Fruit fly (Drosophila melanogaster) whole organism, prepupa: ENCODE data around the gene CG13457.

ENCODE experiments used
- Blimp-1 ChIP-seq: fragments of 200-800 bp; sonication (Bioruptor generic); optimal IDR thresholded peaks from 3 replicates; lab custom pipeline; 2017; ENCODE audit warnings: missing biosample characterization, missing genetic modification characterization, mild to moderate bottlenecking, moderate library complexity, missing genetic modification reagents
- CG10631 ChIP-seq: fragments of 200-800 bp; sonication (Bioruptor generic); optimal IDR thresholded peaks from 2 replicates; lab custom pipeline; 2016; ENCODE audit warnings: missing biosample characterization, missing genetic modification characterization
- CG10669 ChIP-seq: fragments of 200-800 bp; sonication (Bioruptor generic); optimal IDR thresholded peaks from 3 replicates; lab custom pipeline; 2018; ENCODE audit warnings: missing biosample characterization, mild to moderate bottlenecking, missing genetic modification characterization, moderate library complexity
- CG11294 ChIP-seq: fragments of 200-800 bp; sonication (Bioruptor generic); IDR thresholded peaks from 2 replicates; pipeline ENCODE4 v1.3.6; 2022; ENCODE audit warnings: missing biosample characterization, missing genetic modification characterization
- CG11762 ChIP-seq: fragments of 200-800 bp; sonication (Bioruptor generic); optimal IDR thresholded peaks from 3 replicates; lab custom pipeline; 2016; ENCODE audit warnings: missing biosample characterization, missing genetic modification characterization; ENCODE audit not compliant: insufficient read depth
- CG11902 ChIP-seq: fragments of 200-800 bp; sonication (Bioruptor generic); optimal IDR thresholded peaks from 3 replicates; lab custom pipeline; 2016; ENCODE audit warnings: missing biosample characterization, missing genetic modification characterization
- CG15336 ChIP-seq: fragments of 200-800 bp; sonication (Bioruptor generic); IDR thresholded peaks from 2 replicates; pipeline ENCODE4 v1.3.6; 2022; ENCODE audit warnings: missing biosample characterization, missing genetic modification characterization
- CG1621 ChIP-seq: fragments of 200-800 bp; sonication (Bioruptor generic); optimal IDR thresholded peaks from 3 replicates; lab custom pipeline; 2018; ENCODE audit warnings: missing biosample characterization, mild to moderate bottlenecking, missing genetic modification characterization
- CG3032 ChIP-seq: fragments of 200-800 bp; optimal IDR thresholded peaks from 2 replicates; lab custom pipeline; 2019; ENCODE audit warnings: missing biosample characterization, mild to moderate bottlenecking, missing genetic modification characterization, moderate library complexity
- CG31627 ChIP-seq: fragments of 200-800 bp; sonication (Bioruptor generic); optimal IDR thresholded peaks from 3 replicates; lab custom pipeline; 2016; ENCODE audit warnings: missing biosample characterization, missing genetic modification characterization
- CG32006 ChIP-seq: fragments of 200-800 bp; sonication (Bioruptor generic); optimal IDR thresholded peaks from 3 replicates; lab custom pipeline; 2017; ENCODE audit warnings: missing biosample characterization, mild to moderate bottlenecking, missing genetic modification characterization
- CG34406 ChIP-seq: fragments of 200-800 bp; sonication (Bioruptor generic); optimal IDR thresholded peaks from 3 replicates; lab custom pipeline; 2016; ENCODE audit warnings: missing biosample characterization, missing genetic modification characterization
- CG3919 ChIP-seq: fragments of 200-800 bp; sonication (Bioruptor generic); optimal IDR thresholded peaks from 3 replicates; lab custom pipeline; 2016; ENCODE audit warnings: missing biosample characterization, missing genetic modification characterization
- CG6163 ChIP-seq: fragments of 200-800 bp; sonication (Bioruptor generic); IDR thresholded peaks from 3 replicates; pipeline ENCODE4 v1.3.6; 2022; ENCODE audit warnings: missing biosample characterization, missing genetic modification characterization
- CG6276 ChIP-seq: fragments of 200-800 bp; sonication (Bioruptor generic); optimal IDR thresholded peaks from 2 replicates; lab custom pipeline; 2017; ENCODE audit warnings: missing biosample characterization, mild to moderate bottlenecking, missing genetic modification characterization
- CG6808 ChIP-seq: fragments of 200-800 bp; sonication (Bioruptor generic); optimal IDR thresholded peaks from 3 replicates; lab custom pipeline; 2017; ENCODE audit warnings: missing biosample characterization, missing genetic modification characterization, mild to moderate bottlenecking, moderate library complexity, missing genetic modification reagents
- CG6854 ChIP-seq: fragments of 200-800 bp; sonication (Bioruptor generic); optimal IDR thresholded peaks from 2 replicates; lab custom pipeline; 2017; ENCODE audit warnings: missing biosample characterization, mild to moderate bottlenecking, missing genetic modification characterization
- CG7368 ChIP-seq: fragments of 200-800 bp; sonication (Bioruptor generic); optimal IDR thresholded peaks from 3 replicates; lab custom pipeline; 2016; ENCODE audit warnings: missing biosample characterization, missing genetic modification characterization
- CG8119 ChIP-seq: fragments of 200-800 bp; sonication (Bioruptor generic); IDR thresholded peaks from 3 replicates; pipeline ENCODE4 v1.3.6; 2022; ENCODE audit warnings: missing biosample characterization, missing genetic modification characterization
- CG9139 ChIP-seq: fragments of 200-800 bp; sonication (Bioruptor generic); optimal IDR thresholded peaks from 3 replicates; lab custom pipeline; 2017; ENCODE audit warnings: missing biosample characterization, mild to moderate bottlenecking, missing genetic modification characterization
- Eip78C ChIP-seq: fragments of 200-800 bp; sonication (Bioruptor generic); peaks from one replicate; lab custom pipeline; 2016; ENCODE audit warnings: missing biosample characterization, missing genetic modification characterization
- Eip93F ChIP-seq: fragments of 200-800 bp; sonication (Bioruptor generic); optimal IDR thresholded peaks from 2 replicates; lab custom pipeline; 2016; ENCODE audit warnings: missing biosample characterization, mild to moderate bottlenecking, missing genetic modification characterization
- Ets21C ChIP-seq: fragments of 200-800 bp; sonication (Bioruptor generic); optimal IDR thresholded peaks from 3 replicates; lab custom pipeline; 2016; ENCODE audit warnings: missing biosample characterization, missing genetic modification characterization
- Ets96B ChIP-seq: fragments of 200-800 bp; optimal IDR thresholded peaks from 2 replicates; lab custom pipeline; 2019; ENCODE audit warnings: missing biosample characterization, mild to moderate bottlenecking, missing genetic modification characterization, moderate library complexity
- Gug ChIP-seq: fragments of 200-800 bp; sonication (Bioruptor generic); IDR thresholded peaks from 2 replicates; pipeline ENCODE4 v1.3.6; 2022; ENCODE audit warnings: missing biosample characterization, missing genetic modification characterization
- Hr39 ChIP-seq: fragments of 200-800 bp; sonication (Bioruptor generic); optimal IDR thresholded peaks from 2 replicates; lab custom pipeline; 2016; ENCODE audit warnings: missing biosample characterization, missing genetic modification characterization
- Hr4 ChIP-seq: fragments of 200-800 bp; sonication (Bioruptor generic); optimal IDR thresholded peaks from 3 replicates; lab custom pipeline; 2016; ENCODE audit warnings: missing biosample characterization, missing genetic modification characterization
- Lpt ChIP-seq: fragments of 200-800 bp; sonication (Bioruptor generic); optimal IDR thresholded peaks from 3 replicates; lab custom pipeline; 2016; ENCODE audit warnings: missing biosample characterization, missing genetic modification characterization
- Met ChIP-seq: fragments of 200-800 bp; sonication (Bioruptor generic); optimal IDR thresholded peaks from 3 replicates; lab custom pipeline; 2016; ENCODE audit warnings: missing biosample characterization, missing genetic modification characterization
- OdsH ChIP-seq: fragments of 200-800 bp; sonication (Bioruptor generic); optimal IDR thresholded peaks from 3 replicates; lab custom pipeline; 2016; ENCODE audit warnings: missing biosample characterization, missing genetic modification characterization
- Smox ChIP-seq: fragments of 200-800 bp; sonication (Bioruptor generic); optimal IDR thresholded peaks from 3 replicates; lab custom pipeline; 2016; ENCODE audit warnings: missing biosample characterization, missing genetic modification characterization
- Sox102F ChIP-seq: fragments of 200-800 bp; sonication (Bioruptor generic); optimal IDR thresholded peaks from 2 replicates; lab custom pipeline; 2016; ENCODE audit warnings: missing biosample characterization, mild to moderate bottlenecking, missing genetic modification characterization
- Sox14 ChIP-seq: fragments of 200-800 bp; sonication (Bioruptor generic); optimal IDR thresholded peaks from 3 replicates; lab custom pipeline; 2016; ENCODE audit warnings: missing biosample characterization, missing genetic modification characterization
- Sox15 ChIP-seq: fragments of 200-800 bp; sonication (Bioruptor generic); optimal IDR thresholded peaks from 3 replicates; lab custom pipeline; 2016; ENCODE audit warnings: missing biosample characterization, missing genetic modification characterization
- achi ChIP-seq: fragments of 200-800 bp; sonication (Bioruptor generic); optimal IDR thresholded peaks from 3 replicates; lab custom pipeline; 2016; ENCODE audit warnings: missing biosample characterization, missing genetic modification characterization
- acj6 ChIP-seq: fragments of 200-800 bp; sonication (Bioruptor generic); optimal IDR thresholded peaks from 3 replicates; lab custom pipeline; 2016; ENCODE audit warnings: missing biosample characterization, missing genetic modification characterization
- cyc ChIP-seq: fragments of 200-800 bp; sonication (Bioruptor generic); optimal IDR thresholded peaks from 3 replicates; lab custom pipeline; 2016; ENCODE audit warnings: missing biosample characterization, missing genetic modification characterization
- dsx ChIP-seq: fragments of 200-800 bp; optimal IDR thresholded peaks from 3 replicates; lab custom pipeline; 2019; ENCODE audit warnings: missing biosample characterization, mild to moderate bottlenecking, missing genetic modification characterization, moderate library complexity; ENCODE audit not compliant: poor library complexity, severe bottlenecking
- esn ChIP-seq: fragments of 200-800 bp; sonication (Bioruptor generic); optimal IDR thresholded peaks from 2 replicates; lab custom pipeline; 2016; ENCODE audit warnings: missing biosample characterization, mild to moderate bottlenecking, missing genetic modification characterization, moderate library complexity
- fd59A ChIP-seq: fragments of 200-800 bp; sonication (Bioruptor generic); optimal IDR thresholded peaks from 2 replicates; lab custom pipeline; 2017; ENCODE audit warnings: missing biosample characterization, mild to moderate bottlenecking, missing genetic modification characterization, missing genetic modification reagents
- fd85E ChIP-seq: fragments of 200-800 bp; sonication (Bioruptor generic); optimal IDR thresholded peaks from 3 replicates; lab custom pipeline; 2016; ENCODE audit warnings: missing biosample characterization, missing genetic modification characterization
- lz ChIP-seq: fragments of 200-800 bp; sonication (Bioruptor generic); optimal IDR thresholded peaks from 3 replicates; lab custom pipeline; 2016; ENCODE audit warnings: missing biosample characterization, missing genetic modification characterization
- net ChIP-seq: fragments of 200-800 bp; sonication (Bioruptor generic); optimal IDR thresholded peaks from 3 replicates; lab custom pipeline; 2016; ENCODE audit warnings: missing biosample characterization, missing genetic modification characterization
- pdm3 ChIP-seq: fragments of 200-800 bp; sonication (Bioruptor generic); optimal IDR thresholded peaks from 3 replicates; lab custom pipeline; 2016; ENCODE audit warnings: missing biosample characterization, missing genetic modification characterization
- salr ChIP-seq, 2 experiments: fragments of 200-800 bp; sonication (Bioruptor generic); optimal IDR thresholded peaks; 3 replicates each; lab custom pipeline; 2016 to 2018; ENCODE audit warnings: missing biosample characterization in 2 of 2, missing genetic modification characterization in 2 of 2, mild to moderate bottlenecking in 1 of 2
- spab ChIP-seq: fragments of 200-800 bp; sonication (Bioruptor generic); optimal IDR thresholded peaks from 2 replicates; lab custom pipeline; 2017; ENCODE audit warnings: missing biosample characterization, mild to moderate bottlenecking, missing genetic modification characterization, missing genetic modification reagents
- ss ChIP-seq, 2 experiments: fragments of 200-800 bp; sonication (Bioruptor generic); optimal IDR thresholded peaks; 2 replicates in 1 of 2; 3 replicates in 1 of 2; lab custom pipeline; 2017 to 2018; ENCODE audit warnings: mild to moderate bottlenecking in 2 of 2, missing biosample characterization in 2 of 2, missing genetic modification characterization in 2 of 2, moderate library complexity in 1 of 2
- svp ChIP-seq: fragments of 200-800 bp; sonication (Bioruptor generic); peaks from one replicate; lab custom pipeline; 2016; ENCODE audit warnings: missing biosample characterization, missing genetic modification characterization
- topi ChIP-seq: fragments of 200-800 bp; sonication (Bioruptor generic); optimal IDR thresholded peaks from 3 replicates; lab custom pipeline; 2016; ENCODE audit warnings: missing biosample characterization, missing genetic modification characterization
- vri ChIP-seq: fragments of 200-800 bp; sonication (Bioruptor generic); optimal IDR thresholded peaks from 3 replicates; lab custom pipeline; 2016; ENCODE audit warnings: missing biosample characterization, mild to moderate bottlenecking, missing genetic modification characterization

Gene CG13457

dm6 chr3L:15101639-15102413, 29.4 kb downstream of the CG13457 start:
- TF ChIP-seq net (GFP tag; lab: Kevin White, UChicago) (peak; percentile 16), Ets96B (tag; lab: Kevin White, UChicago) (peak; percentile 10), Sox14 (peak; percentile 68), acj6 (GFP tag; lab: Kevin White, UChicago) (peak; percentile 52), CG10669 (GFP tag; lab: Kevin White, UChicago) (peak; percentile 33), esn (GFP tag; lab: Kevin White, UChicago) (peak; percentile 51), CG6854 (GFP tag; lab: Kevin White, UChicago) (peak; percentile 100), Ets21C (GFP tag; lab: Kevin White, UChicago) (peak; percentile 2), CG1621 (tag; lab: Kevin White, UChicago) (no peak), CG11294 (no peak), pdm3 (GFP tag; lab: Kevin White, UChicago) (peak; percentile 59), Sox15 (GFP tag; lab: Kevin White, UChicago) (peak; percentile 1), CG8119 (GFP tag; lab: Robert Waterston, UW) (no peak), svp (GFP tag; lab: Kevin White, UChicago) (peak; percentile 84), salr (GFP tag; optimal IDR thresholded peaks at IDR 0.05; lab: Kevin White, UChicago) (no peak), Eip78C (GFP tag; lab: Kevin White, UChicago) (peak; percentile 67), CG15336 (peak; percentile 37; the same call in 1 of the 2 replicates), CG10631 (peak; percentile 13), Met (GFP tag; lab: Kevin White, UChicago) (peak; percentile 42), CG6163 (GFP tag; lab: Robert Waterston, UW) (peak; percentile 53; the same call in 2 of the 3 replicates), fd59A (no peak), topi (GFP tag; lab: Kevin White, UChicago) (peak; percentile 8), cyc (GFP tag; lab: Kevin White, UChicago) (peak; percentile 60), OdsH (GFP tag; lab: Kevin White, UChicago) (no peak), CG6276 (GFP tag; lab: Kevin White, UChicago) (no peak), CG34406 (GFP tag; lab: Kevin White, UChicago) (peak; percentile 2), Blimp-1 (GFP tag; lab: Kevin White, UChicago) (peak; percentile 46), CG3032 (tag; lab: Kevin White, UChicago) (no peak), CG31627 (GFP tag; lab: Kevin White, UChicago) (peak; percentile 54), Gug (GFP tag; lab: Robert Waterston, UW) (no peak), Eip93F (GFP tag; lab: Kevin White, UChicago) (no peak), CG6808 (GFP tag; lab: Kevin White, UChicago) (peak; percentile 6), Hr39 (GFP tag; lab: Kevin White, UChicago) (peak; percentile 52), lz (GFP tag; lab: Kevin White, UChicago) (peak; percentile 40), CG32006 (GFP tag; lab: Kevin White, UChicago) (peak; percentile 23), CG11902 (GFP tag; lab: Kevin White, UChicago) (peak; percentile 3), CG9139 (GFP tag; lab: Kevin White, UChicago) (peak; percentile 3), fd85E (no peak), ss (GFP tag; optimal IDR thresholded peaks at IDR 0.05; lab: Kevin White, UChicago) (peak in 1 of 2 experiments; percentile 85), Lpt (peak; percentile 41), CG11762 (GFP tag; lab: Kevin White, UChicago) (peak; percentile 2), spab (GFP tag; lab: Kevin White, UChicago) (peak; percentile 43), vri (GFP tag; lab: Kevin White, UChicago) (peak; percentile 69), CG7368 (GFP tag; lab: Kevin White, UChicago) (no peak), Hr4 (GFP tag; lab: Kevin White, UChicago) (peak; percentile 34), Sox102F (GFP tag; lab: Kevin White, UChicago) (peak; percentile 56), dsx (GFP tag; lab: Kevin White, UChicago) (peak; percentile 63), achi (GFP tag; lab: Kevin White, UChicago) (peak; percentile 35), CG3919 (GFP tag; lab: Kevin White, UChicago) (peak; percentile 12), Smox (GFP tag; lab: Kevin White, UChicago) (peak; percentile 33)
